Fruit fly (Drosophila melanogaster) S2 (cell line): ENCODE measurements around the gene Fst.

Experiments
- CG8478 ChIP-seq: fragments of >200 bp; optimal IDR thresholded peaks from 2 replicates; lab custom pipeline; 2018
- CTCF ChIP-seq, 2 experiments: fragments of >200 bp; optimal IDR thresholded peaks; 2 replicates each; lab custom pipeline; 2018

DNA sequence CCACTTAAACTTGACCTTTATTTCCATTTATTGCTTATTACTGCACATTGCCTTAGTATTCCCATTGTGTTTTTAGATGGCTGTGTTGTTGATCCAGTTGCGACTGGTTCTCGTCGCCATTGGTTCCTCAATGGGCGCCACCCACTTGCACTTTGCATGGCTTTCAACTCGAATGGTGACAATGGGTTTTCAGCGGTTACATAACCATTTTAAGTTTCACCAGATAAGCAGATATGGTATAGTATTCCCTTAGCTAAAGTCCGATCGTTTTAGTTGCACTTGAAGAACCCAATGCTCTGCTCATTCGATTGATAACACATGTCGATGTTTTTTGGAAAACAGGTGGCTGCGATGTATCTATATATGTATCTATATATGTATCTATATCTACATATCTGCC is 44.0 kb downstream of the Fst start:
- TF ChIP-seq CG8478 (lab: Kevin White, UChicago) (no peak), CTCF (optimal IDR thresholded peaks at IDR 0.05; lab: Kevin White, UChicago) (no peak)
